Worm (Caenorhabditis elegans) whole organism, L1 larva: Measurements from ENCODE around the gene W05B10.6.

Experiments used
- F16B12.6 ChIP-seq: fragments of 150-350 bp; optimal IDR thresholded peaks from 2 replicates; lab custom pipeline; 2014; ENCODE audit warnings: missing biosample characterization, missing genetic modification characterization
- ama-1 ChIP-seq: fragments of 150-350 bp; optimal IDR thresholded peaks from 2 replicates; lab custom pipeline; 2014
- blmp-1 ChIP-seq: fragments of 150-350 bp; optimal IDR thresholded peaks from 2 replicates; lab custom pipeline; 2014; ENCODE audit warnings: missing biosample characterization, missing genetic modification characterization
- ceh-63 ChIP-seq: fragments of 200-800 bp; sonication (Bioruptor generic); optimal IDR thresholded peaks from 2 replicates; lab custom pipeline; 2018; ENCODE audit warnings: mild to moderate bottlenecking, missing genetic modification characterization, missing compliant biosample characterization
- ceh-8 ChIP-seq: fragments of 200-800 bp; sonication (Bioruptor generic); optimal IDR thresholded peaks from 2 replicates; lab custom pipeline; 2018; ENCODE audit warnings: mild to moderate bottlenecking, missing genetic modification characterization, moderate library complexity, missing compliant biosample characterization
- ceh-88 ChIP-seq: fragments of 200-800 bp; sonication (Bioruptor generic); IDR thresholded peaks from 2 replicates; pipeline ENCODE4 v1.3.6; 2022; ENCODE audit warnings: missing genetic modification characterization, missing compliant biosample characterization
- ceh-90 ChIP-seq: sonication (generic microtip); optimal IDR thresholded peaks from 2 replicates; lab custom pipeline; 2016; ENCODE audit warnings: missing genetic modification characterization, missing compliant biosample characterization
- dsc-1 ChIP-seq: sonication (generic microtip); optimal IDR thresholded peaks from 2 replicates; lab custom pipeline; 2016; ENCODE audit warnings: mild to moderate bottlenecking, missing genetic modification characterization, missing compliant biosample characterization
- efl-3 ChIP-seq: fragments of 200-800 bp; sonication (Bioruptor generic); optimal IDR thresholded peaks from 2 replicates; lab custom pipeline; 2018; ENCODE audit warnings: mild to moderate bottlenecking, missing genetic modification characterization, missing compliant biosample characterization
- egl-13 ChIP-seq: sonication (generic microtip); optimal IDR thresholded peaks from 2 replicates; lab custom pipeline; 2016; ENCODE audit warnings: missing genotype, missing genetic modification reagents, missing genetic modification characterization, missing compliant biosample characterization
- elt-3 ChIP-seq, 6 experiments: fragments of 150-350 bp in 1 of 6; sonication (generic microtip); optimal IDR thresholded peaks; 2 replicates each; lab custom pipeline; 2017 to 2018; ENCODE audit warnings: missing biosample characterization in 6 of 6, missing genetic modification characterization in 6 of 6, inconsistent platforms in 1 of 6
- fkh-10 ChIP-seq: sonication (generic microtip); optimal IDR thresholded peaks from 2 replicates; lab custom pipeline; 2017; ENCODE audit warnings: missing biosample characterization, missing genetic modification reagents, missing genetic modification characterization
- fkh-4 ChIP-seq: sonication (generic microtip); optimal IDR thresholded peaks from 2 replicates; lab custom pipeline; 2016; ENCODE audit warnings: missing compliant biosample characterization, missing genetic modification characterization, borderline replicate concordance
- grh-1 ChIP-seq: fragments of 200-800 bp; sonication (Bioruptor generic); IDR thresholded peaks from 2 replicates; pipeline ENCODE4 v1.3.6; 2022; ENCODE audit warnings: missing genetic modification reagents, missing genetic modification characterization, missing compliant biosample characterization
- hlh-4 ChIP-seq: sonication (generic microtip); optimal IDR thresholded peaks from 2 replicates; lab custom pipeline; 2016; ENCODE audit warnings: mild to moderate bottlenecking, missing genetic modification characterization, missing compliant biosample characterization
- hpl-2 ChIP-seq: fragments of 150-350 bp; optimal IDR thresholded peaks from 2 replicates; lab custom pipeline; 2014; ENCODE audit warnings: missing biosample characterization, missing genetic modification reagents, missing genetic modification characterization
- isw-1 ChIP-seq: fragments of 200-800 bp; sonication (Bioruptor generic); IDR thresholded peaks from 2 replicates; pipeline ENCODE4 v1.3.6; 2022; ENCODE audit warnings: missing genetic modification characterization, missing compliant biosample characterization
- jun-1 ChIP-seq: fragments of 150-350 bp; optimal IDR thresholded peaks from 2 replicates; lab custom pipeline; 2014; ENCODE audit warnings: missing biosample characterization, missing genetic modification reagents, missing genetic modification characterization
- lin-13 ChIP-seq: fragments of 150-350 bp; optimal IDR thresholded peaks from 2 replicates; lab custom pipeline; 2014; ENCODE audit warnings: missing biosample characterization, missing genetic modification reagents, missing genetic modification characterization
- lin-14 ChIP-seq: fragments of 200-800 bp; sonication (Bioruptor generic); optimal IDR thresholded peaks from 2 replicates; lab custom pipeline; 2018; ENCODE audit warnings: mild to moderate bottlenecking, missing genetic modification characterization, moderate library complexity, missing compliant biosample characterization
- lsy-2 ChIP-seq, 2 experiments: fragments of 150-350 bp; optimal IDR thresholded peaks; 2 replicates each; lab custom pipeline; 2014; ENCODE audit warnings: missing biosample characterization in 2 of 2, missing genetic modification characterization in 2 of 2
- mdl-1 ChIP-seq, 2 experiments: fragments of 150-350 bp; optimal IDR thresholded peaks; 2 replicates each; lab custom pipeline; 2014 to 2017; ENCODE audit warnings: missing biosample characterization in 2 of 2, missing genetic modification characterization in 2 of 2, inconsistent platforms in 1 of 2
- mef-2 ChIP-seq: fragments of 150-350 bp; optimal IDR thresholded peaks from 2 replicates; lab custom pipeline; 2014; ENCODE audit warnings: missing biosample characterization, missing genetic modification characterization
- nhr-11 ChIP-seq: fragments of 150-350 bp; optimal IDR thresholded peaks from 2 replicates; lab custom pipeline; 2014; ENCODE audit warnings: missing biosample characterization, missing genetic modification characterization
- nhr-12 ChIP-seq: sonication (generic microtip); optimal IDR thresholded peaks from 2 replicates; lab custom pipeline; 2017; ENCODE audit warnings: missing biosample characterization, missing genetic modification characterization
- nhr-20 ChIP-seq: sonication (generic microtip); optimal IDR thresholded peaks from 2 replicates; lab custom pipeline; 2016; ENCODE audit warnings: mild to moderate bottlenecking, missing genetic modification characterization, missing compliant biosample characterization
- nhr-28 ChIP-seq: fragments of 150-350 bp; optimal IDR thresholded peaks from 2 replicates; lab custom pipeline; 2014; ENCODE audit warnings: missing biosample characterization, missing genetic modification characterization
- nhr-47 ChIP-seq: sonication (generic microtip); optimal IDR thresholded peaks from 2 replicates; lab custom pipeline; 2016; ENCODE audit warnings: mild to moderate bottlenecking, missing genetic modification characterization, moderate library complexity, missing compliant biosample characterization
- nhr-90 ChIP-seq: sonication (generic microtip); optimal IDR thresholded peaks from 2 replicates; lab custom pipeline; 2016; ENCODE audit warnings: mild to moderate bottlenecking, missing genetic modification characterization, missing compliant biosample characterization; ENCODE audit not compliant: poor library complexity
- skn-1 ChIP-seq: fragments of 150-350 bp; optimal IDR thresholded peaks from 2 replicates; lab custom pipeline; 2014; ENCODE audit warnings: missing biosample characterization, missing genetic modification characterization
- sox-4 ChIP-seq: sonication (generic microtip); optimal IDR thresholded peaks from 2 replicates; lab custom pipeline; 2016; ENCODE audit warnings: missing genetic modification characterization, missing compliant biosample characterization
- swsn-7 ChIP-seq: sonication (generic microtip); optimal IDR thresholded peaks from 2 replicates; lab custom pipeline; 2016; ENCODE audit warnings: missing genetic modification characterization, missing compliant biosample characterization
- tbx-2 ChIP-seq: sonication (generic microtip); optimal IDR thresholded peaks from 2 replicates; lab custom pipeline; 2016; ENCODE audit warnings: missing genetic modification characterization, missing compliant biosample characterization
- tlp-1 ChIP-seq: fragments of 150-350 bp; optimal IDR thresholded peaks from 2 replicates; lab custom pipeline; 2014; ENCODE audit warnings: missing biosample characterization, missing genetic modification characterization
- unc-98 ChIP-seq: fragments of 200-800 bp; sonication (Bioruptor generic); IDR thresholded peaks from 2 replicates; pipeline ENCODE4 v1.3.6; 2022; ENCODE audit warnings: missing genetic modification characterization, missing compliant biosample characterization
- zag-1 ChIP-seq: fragments of 150-350 bp; optimal IDR thresholded peaks from 2 replicates; lab custom pipeline; 2014; ENCODE audit warnings: missing biosample characterization, missing genetic modification characterization
- ztf-11 ChIP-seq, 2 experiments: sonication (generic microtip); optimal IDR thresholded peaks; 2 replicates each; lab custom pipeline; 2016 to 2017; ENCODE audit warnings: missing genetic modification characterization in 2 of 2, missing biosample characterization in 1 of 2, missing compliant biosample characterization in 1 of 2

The W05B10.6 gene

DNA sequence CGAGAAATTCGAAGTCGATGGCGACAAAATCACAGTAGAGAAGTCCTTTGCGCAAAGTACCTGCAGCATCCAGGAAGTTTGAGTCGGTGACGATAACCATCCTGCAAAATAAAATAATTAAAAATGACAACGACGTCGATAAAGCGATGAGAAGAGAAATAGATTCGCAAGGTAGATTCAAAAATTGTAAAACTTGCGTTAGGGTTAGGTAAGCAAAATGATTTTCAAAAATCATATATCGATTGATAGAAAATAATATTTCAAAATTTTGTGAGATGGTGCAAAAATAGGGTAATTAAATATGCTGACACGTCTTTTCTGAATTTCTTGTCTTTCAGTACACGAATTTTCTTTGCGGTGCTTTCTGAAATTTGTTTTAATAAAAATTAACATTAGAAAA is 37.1 kb upstream of the W05B10.6 start, which contains the start of gene parn-1:
parn-1 (minus strand) TSS at position 101 of the 400 bp plus-strand sequence.
- no peak for TF ChIP-seq zag-1 (tag; lab: Kevin White, UChicago)
- no peak for TF ChIP-seq nhr-47 (tag; lab: Kevin White, UChicago)
- TF ChIP-seq nhr-12 (tag; lab: Kevin White, UChicago): no peak
- no peak for TF ChIP-seq lsy-2 (tag; optimal IDR thresholded peaks at IDR 0.05; lab: Kevin White, UChicago)
- TF ChIP-seq lin-13 (GFP tag; lab: Kevin White, UChicago): no peak
- TF ChIP-seq isw-1 (GFP tag; lab: Robert Waterston, UW): no peak
- TF ChIP-seq mef-2 (tag; lab: Kevin White, UChicago): no peak
- TF ChIP-seq nhr-90 (tag; lab: Kevin White, UChicago): no peak
- no peak for TF ChIP-seq hpl-2 (GFP tag; lab: Kevin White, UChicago)
- no peak for TF ChIP-seq ceh-63 (GFP tag; lab: Kevin White, UChicago)
- TF ChIP-seq lin-14 (GFP tag; lab: Kevin White, UChicago): no peak
- no peak for TF ChIP-seq jun-1 (tag; lab: Kevin White, UChicago)
- TF ChIP-seq, all 84 proteins: peak for 0

DNA sequence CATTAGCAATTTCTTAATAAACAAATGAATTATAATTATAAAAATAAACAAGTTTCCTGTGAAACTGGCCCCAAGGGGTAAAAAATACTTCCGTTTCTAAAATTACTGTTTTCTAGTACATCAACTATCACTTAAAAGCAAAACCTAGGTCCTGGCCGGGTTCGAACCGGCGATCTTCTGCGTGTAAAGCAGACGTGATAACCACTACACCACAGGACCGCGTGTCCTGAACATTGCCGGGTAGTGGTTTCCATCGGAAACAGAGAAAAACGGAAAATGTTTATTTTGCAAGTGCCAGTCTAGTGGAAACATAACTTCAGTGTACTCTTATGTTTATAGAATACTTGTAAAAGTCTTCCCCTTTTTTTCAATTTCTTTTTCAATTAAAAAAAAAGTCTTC is 25.2 kb upstream of the W05B10.6 start:
- TF ChIP-seq tlp-1 (tag; lab: Kevin White, UChicago) (no peak), nhr-20 (tag; lab: Kevin White, UChicago) (peak; percentile 15), mdl-1 (tag; optimal IDR thresholded peaks at IDR 0.05; lab: Kevin White, UChicago) (no peak), ceh-8 (GFP tag; lab: Kevin White, UChicago) (no peak), elt-3 (tag; optimal IDR thresholded peaks at IDR 0.05; lab: Kevin White, UChicago) (no peak), grh-1 (GFP tag; lab: Robert Waterston, UW) (no peak), ceh-88 (no peak), unc-98 (GFP tag; lab: Robert Waterston, UW) (no peak), swsn-7 (tag; lab: Kevin White, UChicago) (no peak), fkh-4 (tag; lab: Kevin White, UChicago) (no peak), ztf-11 (tag; optimal IDR thresholded peaks at IDR 0.05; lab: Kevin White, UChicago) (no peak), nhr-90 (tag; lab: Kevin White, UChicago) (peak; percentile 7), blmp-1 (no peak), nhr-11 (tag; lab: Kevin White, UChicago) (no peak), skn-1 (tag; lab: Kevin White, UChicago) (no peak), F16B12.6 (no peak)

DNA sequence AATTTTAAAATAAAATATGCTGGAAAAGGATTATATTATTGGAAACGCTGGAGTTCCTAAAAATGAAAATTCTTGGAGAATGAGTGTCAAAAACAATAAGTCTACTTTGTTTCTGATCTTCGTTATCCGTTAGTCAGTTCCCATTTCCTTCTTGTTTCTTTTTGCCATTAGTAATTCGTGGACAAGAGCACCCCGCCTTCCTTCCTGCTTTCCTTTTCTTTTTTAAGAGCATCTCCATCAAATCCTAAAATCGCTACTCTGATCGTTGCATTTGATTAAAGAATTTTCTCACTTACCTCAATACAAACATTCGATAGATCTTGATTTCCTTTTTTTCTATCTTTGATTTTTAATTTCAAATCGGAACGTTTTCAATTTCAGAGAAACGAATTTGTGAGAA is 21.8 kb upstream of the W05B10.6 start, which contains the start of gene frpr-15:
frpr-15 (plus strand) TSS at position 301 of the 400 bp plus-strand sequence.
- TF ChIP-seq fkh-10 (GFP tag; lab: Kevin White, UChicago): peak; percentile 9
- no peak for TF ChIP-seq fkh-4 (tag; lab: Kevin White, UChicago)

DNA sequence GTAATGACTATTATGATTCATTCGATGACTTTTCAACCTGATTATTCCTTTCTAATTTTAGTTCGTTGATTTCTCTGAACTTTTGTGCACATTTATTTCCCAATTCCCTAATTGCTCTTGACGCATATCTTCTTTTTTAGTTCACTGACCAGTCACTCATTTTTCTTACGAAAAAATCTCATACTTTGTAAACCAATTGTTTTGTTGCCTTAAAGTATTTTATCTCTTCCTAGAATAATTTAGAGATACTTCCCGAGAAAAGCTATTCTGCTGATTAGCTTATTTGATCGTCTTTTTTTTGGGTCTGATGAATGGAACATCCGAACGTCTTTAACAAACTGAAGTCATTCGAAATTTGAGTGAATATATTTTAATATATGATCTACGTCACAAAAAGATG is 21.2 kb upstream of the W05B10.6 start:
- TF ChIP-seq tbx-2 (tag; lab: Kevin White, UChicago) (no peak), dsc-1 (tag; lab: Kevin White, UChicago) (peak; percentile 64), ceh-8 (GFP tag; lab: Kevin White, UChicago) (peak; percentile 53)

DNA sequence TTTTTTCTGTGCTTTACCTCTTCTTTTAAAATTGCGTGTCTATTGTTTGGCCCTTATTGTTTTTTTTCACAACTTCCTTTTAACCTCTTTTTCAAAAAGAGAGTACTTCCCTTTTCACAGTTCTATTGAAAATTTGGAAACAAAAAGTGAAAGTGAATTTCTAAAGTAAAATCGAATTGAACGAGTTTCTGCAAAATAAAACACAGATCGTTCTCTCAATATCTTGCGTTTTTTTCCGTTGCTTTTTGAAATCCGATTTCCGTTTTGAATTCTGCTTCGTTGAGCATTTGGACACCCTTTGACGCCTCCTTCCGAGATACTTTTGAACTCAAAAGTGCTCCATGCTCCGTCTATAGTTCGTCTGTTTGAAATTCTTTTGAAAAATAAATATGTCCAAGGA is 18.3 kb upstream of the W05B10.6 start:
- TF ChIP-seq ceh-90 (tag; lab: Kevin White, UChicago) (no peak), blmp-1 (no peak), lsy-2 (tag; optimal IDR thresholded peaks at IDR 0.05; lab: Kevin White, UChicago) (no peak), egl-13 (tag; lab: Kevin White, UChicago) (no peak), lin-13 (GFP tag; lab: Kevin White, UChicago) (no peak), efl-3 (GFP tag; lab: Kevin White, UChicago) (no peak), hlh-4 (tag; lab: Kevin White, UChicago) (no peak), lin-14 (GFP tag; lab: Kevin White, UChicago) (peak; percentile 26), nhr-12 (tag; lab: Kevin White, UChicago) (no peak), unc-98 (GFP tag; lab: Robert Waterston, UW) (no peak), ama-1 (lab: Kevin White, UChicago) (no peak), sox-4 (tag; lab: Kevin White, UChicago) (no peak), fkh-10 (GFP tag; lab: Kevin White, UChicago) (peak; percentile 91), nhr-28 (tag; lab: Kevin White, UChicago) (no peak), tlp-1 (tag; lab: Kevin White, UChicago) (no peak)
